Fruit fly (Drosophila melanogaster) S2 (cell line): ENCODE results near the gene CG3156.

ENCODE experiments used
- CG8478 ChIP-seq: fragments of >200 bp; optimal IDR thresholded peaks from 2 replicates; lab custom pipeline; 2018
- CTCF ChIP-seq, 2 experiments: fragments of >200 bp; optimal IDR thresholded peaks; 2 replicates each; lab custom pipeline; 2018

- no peak for TF ChIP-seq CG8478 (lab: Kevin White, UChicago)
- TF ChIP-seq CTCF (optimal IDR thresholded peaks at IDR 0.05; lab: Kevin White, UChicago): no peak
Measured at dm6 chrX:456959-457358, 30.7 kb upstream of the CG3156 start.
